Fruit fly (Drosophila melanogaster) whole organism, adult: ENCODE measurements around the gene CG15717.

ENCODE experiments used
- CG11617 ChIP-seq: fragments of 200-800 bp; sonication (Bioruptor generic); optimal IDR thresholded peaks from 2 replicates; lab custom pipeline; 2017; ENCODE audit warnings: mild to moderate bottlenecking, missing biosample characterization, missing genetic modification reagents, missing genetic modification characterization
- CG33017 ChIP-seq: fragments of 200-800 bp; sonication (Bioruptor generic); optimal IDR thresholded peaks from 2 replicates; lab custom pipeline; 2018; ENCODE audit warnings: missing biosample characterization, mild to moderate bottlenecking, missing genetic modification characterization, moderate library complexity
- CG5204 ChIP-seq: fragments of 200-800 bp; sonication (Bioruptor generic); optimal IDR thresholded peaks from 2 replicates; lab custom pipeline; 2016; ENCODE audit warnings: missing biosample characterization, missing genetic modification characterization
- Crg-1 ChIP-seq: fragments of 200-800 bp; sonication (Bioruptor generic); optimal IDR thresholded peaks from 2 replicates; lab custom pipeline; 2016; ENCODE audit warnings: missing biosample characterization, missing genetic modification characterization
- Hr96 ChIP-seq: fragments of 200-800 bp; sonication (Bioruptor generic); optimal IDR thresholded peaks from 2 replicates; lab custom pipeline; 2016; ENCODE audit warnings: missing biosample characterization, missing genetic modification characterization
- cic ChIP-seq: fragments of 200-800 bp; sonication (Bioruptor generic); optimal IDR thresholded peaks from 2 replicates; lab custom pipeline; 2017; ENCODE audit warnings: missing biosample characterization, mild to moderate bottlenecking, missing genetic modification characterization, moderate library complexity
- cnc ChIP-seq, 2 experiments: fragments of >200 bp; optimal IDR thresholded peaks; 2 replicates each; lab custom pipeline; 2017
- kay ChIP-seq: fragments of 200-800 bp; sonication (Bioruptor generic); peaks from one replicate; lab custom pipeline; 2016; ENCODE audit warnings: missing biosample characterization, missing genetic modification characterization, borderline replicate concordance
- toe ChIP-seq: fragments of 200-800 bp; sonication (Bioruptor generic); optimal IDR thresholded peaks from 2 replicates; lab custom pipeline; 2016; ENCODE audit warnings: missing biosample characterization, missing genetic modification characterization

DNA sequence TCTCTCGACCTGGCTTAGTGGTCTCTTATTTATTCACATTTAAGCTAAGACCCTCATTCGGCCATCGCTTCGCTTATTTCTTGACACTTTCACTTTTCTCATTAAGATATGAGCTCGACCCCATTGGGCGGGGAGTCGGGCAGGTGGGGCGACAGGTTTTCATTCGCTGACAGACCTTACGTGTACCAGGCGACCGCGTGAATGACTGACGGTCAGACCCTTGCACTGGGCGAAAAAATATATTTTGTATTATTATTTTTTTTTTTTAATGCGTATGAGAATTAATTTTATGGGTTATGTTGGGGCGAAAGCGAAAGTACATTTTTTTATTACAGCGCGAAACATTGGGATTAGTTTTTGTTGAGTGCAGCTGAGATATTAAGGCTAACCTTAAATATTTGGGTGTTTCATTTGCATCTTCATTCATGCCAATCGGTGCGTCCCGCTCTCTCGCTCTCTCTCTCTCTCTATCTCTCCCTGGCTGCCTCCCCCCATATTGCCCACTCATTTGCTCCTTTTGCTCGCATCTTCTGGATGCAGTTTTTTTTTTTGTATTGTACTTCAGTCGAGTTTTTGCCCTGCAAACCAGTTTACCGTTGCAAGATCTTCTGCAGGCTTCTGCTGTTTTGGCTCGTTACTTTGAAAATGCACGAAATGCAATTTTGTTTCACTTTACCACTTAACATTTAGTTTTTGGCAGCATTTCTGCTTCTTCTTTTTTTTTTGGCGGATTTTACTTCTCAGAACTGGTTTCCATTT, 8.4 kb downstream of the CG15717 start:
- TF ChIP-seq cnc (optimal IDR thresholded peaks at IDR 0.05; lab: Kevin White, UChicago) (no peak), toe (GFP tag; lab: Kevin White, UChicago) (no peak), Crg-1 (GFP tag; lab: Kevin White, UChicago) (no peak), CG5204 (GFP tag; lab: Kevin White, UChicago) (no peak), kay (GFP tag; lab: Kevin White, UChicago) (no peak), CG33017 (tag; lab: Kevin White, UChicago) (no peak), cic (no peak), CG11617 (no peak), Hr96 (GFP tag; lab: Kevin White, UChicago) (no peak)
